Worm (Caenorhabditis elegans): ENCODE data around the gene Y50D4A.10.

Gene Y50D4A.10

ce11 chrV:1243011-1243410 lies 22.6 kb upstream of the Y50D4A.10 start:
- no peak for TF ChIP-seq egl-13 (tag; optimal IDR thresholded peaks at IDR 0.05)
- TF ChIP-seq ceh-88 (GFP tag; IDR thresholded peaks at IDR 0.05) = no peak
- no peak for TF ChIP-seq unc-30 (tag; optimal IDR thresholded peaks at IDR 0.05)
- TF ChIP-seq ceh-63 (GFP tag; optimal IDR thresholded peaks at IDR 0.05) = no peak
- peak; percentile 39 for TF ChIP-seq rnt-1 (tag; optimal IDR thresholded peaks at IDR 0.05)
- no peak for TF ChIP-seq ama-1 (optimal IDR thresholded peaks at IDR 0.05)
- no peak for TF ChIP-seq nhr-77 (tag; optimal IDR thresholded peaks at IDR 0.05)
- no peak for TF ChIP-seq F16B12.6 (tag; optimal IDR thresholded peaks at IDR 0.05)
- peak; percentile 41 for TF ChIP-seq nhr-71 (tag; optimal IDR thresholded peaks at IDR 0.05)
- no peak for TF ChIP-seq hlh-17 (GFP tag; optimal IDR thresholded peaks at IDR 0.05; ENCODE audit: borderline replicate concordance)
- TF ChIP-seq mep-1 (tag; optimal IDR thresholded peaks at IDR 0.05) = peak; percentile 5
- no peak for TF ChIP-seq nhr-76 (tag; optimal IDR thresholded peaks at IDR 0.05)
- no peak for TF ChIP-seq unc-86 (tag; optimal IDR thresholded peaks at IDR 0.05)
- TF ChIP-seq fkh-4 (tag; optimal IDR thresholded peaks at IDR 0.05; ENCODE audit: borderline replicate concordance) = no peak
- peak; percentile 92 for TF ChIP-seq lin-14 (GFP tag; optimal IDR thresholded peaks at IDR 0.05)
- no peak for TF ChIP-seq vab-15 (tag; optimal IDR thresholded peaks at IDR 0.05)
- TF ChIP-seq tlp-1 (tag; optimal IDR thresholded peaks at IDR 0.05) = no peak
- TF ChIP-seq pax-3 (tag; optimal IDR thresholded peaks at IDR 0.05) = no peak

- TF ChIP-seq nhr-71 (tag; optimal IDR thresholded peaks at IDR 0.05) (no peak), unc-130 (tag; optimal IDR thresholded peaks at IDR 0.05) (no peak), unc-30 (tag; optimal IDR thresholded peaks at IDR 0.05) (no peak), ets-5 (GFP tag; IDR thresholded peaks at IDR 0.05) (no peak), nhr-84 (tag; optimal IDR thresholded peaks at IDR 0.05) (no peak), ceh-88 (GFP tag; IDR thresholded peaks at IDR 0.05) (no peak), unc-98 (GFP tag; IDR thresholded peaks at IDR 0.05) (no peak), zip-4 (GFP tag; optimal IDR thresholded peaks at IDR 0.05) (no peak), skn-1 (tag; optimal IDR thresholded peaks at IDR 0.05) (no peak), ceh-63 (GFP tag; optimal IDR thresholded peaks at IDR 0.05) (no peak)
Observed at ce11 chrV:1242432-1242831, 22.1 kb upstream of the Y50D4A.10 start.

- no peak for TF ChIP-seq efl-1 (optimal IDR thresholded peaks at IDR 0.05)
- TF ChIP-seq efl-1 (GFP tag; optimal IDR thresholded peaks at IDR 0.05 in 1 of 2) = peak in 1 of 2 experiments; percentile 73
- TF ChIP-seq lin-14 (GFP tag; optimal IDR thresholded peaks at IDR 0.05) = peak; percentile 27
- no peak for TF ChIP-seq grh-1 (GFP tag; IDR thresholded peaks at IDR 0.05)
- TF ChIP-seq nhr-85 (tag) = peak; percentile 10
Observed at ce11 chrV:1236333-1237068, 16.1 kb upstream of the Y50D4A.10 start.

DNA sequence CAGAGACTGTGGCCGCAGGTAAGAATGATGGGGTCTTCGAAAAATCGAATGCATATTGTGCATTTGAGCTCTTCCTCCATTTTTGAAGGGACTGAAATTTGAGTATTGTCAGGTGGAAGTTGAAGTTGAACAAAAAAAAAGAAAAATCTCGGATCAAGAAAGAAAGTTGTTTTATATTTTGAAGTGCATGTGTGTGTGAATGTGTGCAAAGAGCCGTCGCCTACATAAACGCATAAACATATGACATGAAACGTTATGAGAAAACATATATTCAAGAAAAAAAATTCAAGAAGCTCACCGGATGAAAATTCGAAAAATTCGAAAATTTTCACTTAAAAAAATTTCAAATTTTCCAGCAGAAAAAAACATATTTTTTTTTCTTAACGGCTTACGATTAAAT lies 15.0 kb upstream of the Y50D4A.10 start, which contains the start of gene madd-2:
Gene madd-2, minus strand, starts transcription at position 101 of the 400 bp plus-strand sequence.
- TF ChIP-seq mef-2 (tag; optimal IDR thresholded peaks at IDR 0.05) (no peak), nhr-85 (tag) (peak; percentile 11), ztf-4 (tag; optimal IDR thresholded peaks at IDR 0.05) (no peak)

ce11 chrV:1232574-1232973 lies 12.2 kb upstream of the Y50D4A.10 start:
- peak; percentile 29 for TF ChIP-seq nhr-85 (tag)
- no peak for TF ChIP-seq ets-5 (GFP tag; IDR thresholded peaks at IDR 0.05)

DNA sequence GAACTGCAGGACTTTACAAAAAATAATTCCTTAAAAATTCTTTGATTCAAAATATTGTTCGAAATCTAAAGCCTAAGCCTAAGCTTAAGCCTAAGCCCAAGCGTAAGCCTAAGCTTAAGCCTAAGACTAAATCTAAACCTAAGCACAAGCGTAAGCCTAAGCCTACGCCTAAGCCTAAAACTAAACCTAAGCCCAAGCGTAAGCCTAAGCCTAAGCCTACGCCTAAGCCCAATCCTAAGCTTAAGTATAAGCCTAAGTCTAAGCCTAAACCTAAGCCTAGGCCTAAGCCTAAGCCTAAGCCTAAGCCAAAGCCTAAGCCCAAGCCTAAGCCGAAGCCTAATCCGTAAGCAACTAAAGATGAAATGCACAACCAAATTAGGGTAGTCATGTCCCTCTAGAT lies 10.2 kb upstream of the Y50D4A.10 start:
- TF ChIP-seq tlp-1 (tag; optimal IDR thresholded peaks at IDR 0.05) (no peak), zag-1 (tag; optimal IDR thresholded peaks at IDR 0.05) (no peak), alr-1 (tag; optimal IDR thresholded peaks at IDR 0.05; ENCODE audit: borderline replicate concordance) (no peak), lin-13 (GFP tag; optimal IDR thresholded peaks at IDR 0.05) (no peak), nhr-85 (tag) (no peak), aly-2 (tag; optimal IDR thresholded peaks at IDR 0.05) (no peak), swsn-7 (tag; optimal IDR thresholded peaks at IDR 0.05) (no peak), ces-1 (GFP tag; optimal IDR thresholded peaks at IDR 0.05) (no peak), unc-30 (tag; optimal IDR thresholded peaks at IDR 0.05) (no peak), ztf-4 (tag; optimal IDR thresholded peaks at IDR 0.05) (no peak), unc-62 (GFP tag; optimal IDR thresholded peaks at IDR 0.05) (no peak), ceh-88 (GFP tag; IDR thresholded peaks at IDR 0.05) (no peak), ztf-11 (tag; optimal IDR thresholded peaks at IDR 0.05) (no peak), blmp-1 (tag; optimal IDR thresholded peaks at IDR 0.05) (no peak), C34B4.2 (tag; optimal IDR thresholded peaks at IDR 0.05) (no peak), fos-1 (tag; optimal IDR thresholded peaks at IDR 0.05) (no peak), efl-3 (GFP tag; optimal IDR thresholded peaks at IDR 0.05) (no peak)

Measured in whole organism, L1 larva.